Worm (Caenorhabditis elegans) whole organism, midembryonic: ENCODE data around the gene srd-56.

Experiments
- cog-1 ChIP-seq: sonication (generic microtip); optimal IDR thresholded peaks from 2 replicates; lab custom pipeline; 2016; ENCODE audit warnings: missing genetic modification characterization, missing compliant biosample characterization
- flt-1 ChIP-seq: fragments of 200-800 bp; sonication (Bioruptor generic); IDR thresholded peaks from 2 replicates; pipeline ENCODE4 v1.3.6; 2022; ENCODE audit warnings: missing genetic modification characterization, missing compliant biosample characterization
- klf-2 ChIP-seq: fragments of 200-800 bp; sonication (Bioruptor generic); conservative IDR thresholded peaks from 2 replicates; pipeline ENCODE4 v1.3.6; 2022; ENCODE audit warnings: missing genetic modification reagents, missing genetic modification characterization, missing compliant biosample characterization
- ztf-23 ChIP-seq: fragments of 200-800 bp; sonication (Bioruptor generic); IDR thresholded peaks from 2 replicates; pipeline ENCODE4 v1.3.6; 2022; ENCODE audit warnings: missing genetic modification reagents, missing genetic modification characterization, missing compliant biosample characterization

- no peak for TF ChIP-seq cog-1 (tag; lab: Kevin White, UChicago)
- TF ChIP-seq flt-1 (GFP tag; lab: Robert Waterston, UW): no peak
- TF ChIP-seq ztf-23 (GFP tag; lab: Robert Waterston, UW): no peak
- TF ChIP-seq klf-2: no peak
These were observed 29.5 kb upstream of the srd-56 start, which contains the start of gene ctsa-3.1 for ce11 chrII:7232517-7232916.
